Worm (Caenorhabditis elegans): ENCODE results near the gene kxd-1.

kxd-1 gene

ce11 chrV:7196037-7196436 lies 25.2 kb upstream of the kxd-1 start, which contains the start of gene attf-2:
attf-2 (minus strand) TSS chrV:7196137.
- TF ChIP-seq npax-4 (tag; optimal IDR thresholded peaks at IDR 0.05) = no peak
- TF ChIP-seq dmd-4 (tag; optimal IDR thresholded peaks at IDR 0.05; ENCODE audit: borderline replicate concordance) = no peak
- TF ChIP-seq pros-1 (tag; optimal IDR thresholded peaks at IDR 0.05) = no peak
- no peak for TF ChIP-seq che-1 (tag; optimal IDR thresholded peaks at IDR 0.05)
- TF ChIP-seq nfya-1 (tag; optimal IDR thresholded peaks at IDR 0.05) = no peak
- TF ChIP-seq ceh-2 (tag; optimal IDR thresholded peaks at IDR 0.05) = no peak
- no peak for TF ChIP-seq tbx-7 (tag; optimal IDR thresholded peaks at IDR 0.05)
- TF ChIP-seq ceh-6 (GFP tag; optimal IDR thresholded peaks at IDR 0.05) = no peak
- TF ChIP-seq fkh-6 (tag; optimal IDR thresholded peaks at IDR 0.05) = no peak
- TF ChIP-seq odd-2 (tag; optimal IDR thresholded peaks at IDR 0.05) = no peak
- no peak for TF ChIP-seq pag-3 (tag; optimal IDR thresholded peaks at IDR 0.05; ENCODE audit: borderline replicate concordance)
- TF ChIP-seq ceh-22 (tag; optimal IDR thresholded peaks at IDR 0.05) = no peak
- TF ChIP-seq fkh-10 (GFP tag; optimal IDR thresholded peaks at IDR 0.05) = no peak
- TF ChIP-seq pat-9 (tag; optimal IDR thresholded peaks at IDR 0.05) = no peak
- TF ChIP-seq sox-2 (GFP tag; IDR thresholded peaks at IDR 0.05) = no peak
- TF ChIP-seq hlh-15 (tag; optimal IDR thresholded peaks at IDR 0.05) = no peak
- TF ChIP-seq mec-3 (tag; optimal IDR thresholded peaks at IDR 0.05; ENCODE audit: borderline replicate concordance) = no peak

DNA sequence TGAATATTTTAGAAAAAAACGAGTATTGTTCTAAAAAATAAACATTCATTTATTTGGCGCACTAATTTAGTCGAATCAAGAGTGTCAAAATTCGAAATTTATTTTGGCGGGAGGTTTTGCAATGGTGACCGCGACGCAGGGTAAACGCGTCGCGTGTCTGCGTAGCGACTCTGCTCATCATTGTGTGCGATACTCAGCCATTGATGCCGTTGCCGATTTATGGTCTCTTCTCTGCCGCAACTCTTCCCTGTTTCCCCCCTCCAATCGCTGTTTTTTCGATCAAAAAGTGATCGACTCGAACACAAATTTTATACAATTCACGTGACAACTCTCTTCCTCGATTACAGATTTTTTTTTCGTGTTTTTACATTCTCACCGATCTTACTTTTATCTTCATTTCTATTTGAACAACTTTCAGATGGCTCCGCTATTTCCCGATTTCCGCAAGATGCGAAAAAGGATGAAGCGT lies 24.7 kb upstream of the kxd-1 start, which contains the start of gene F09G2.2:
Gene F09G2.2 (plus strand): TSS at position 419 of the 469 bp plus-strand sequence.
- no peak for TF ChIP-seq fkh-10 (GFP tag; optimal IDR thresholded peaks at IDR 0.05)
- TF ChIP-seq pat-9 (tag; optimal IDR thresholded peaks at IDR 0.05) = no peak
- no peak for TF ChIP-seq sdc-2 (tag; optimal IDR thresholded peaks at IDR 0.05)
- peak; percentile 31 for TF ChIP-seq elt-2 (tag; optimal IDR thresholded peaks at IDR 0.05)
- TF ChIP-seq madf-2 (tag; optimal IDR thresholded peaks at IDR 0.05) = peak; percentile 23
- TF ChIP-seq eyg-1 (tag; optimal IDR thresholded peaks at IDR 0.05) = no peak
- TF ChIP-seq hlh-15 (tag; optimal IDR thresholded peaks at IDR 0.05) = no peak
- TF ChIP-seq ets-4 (tag; optimal IDR thresholded peaks at IDR 0.05) = no peak
- peak; percentile 73 for TF ChIP-seq unc-55 (GFP tag; optimal IDR thresholded peaks at IDR 0.05)
- no peak for TF ChIP-seq C38D4.7 (GFP tag; optimal IDR thresholded peaks at IDR 0.05)
- no peak for TF ChIP-seq syd-9 (tag; optimal IDR thresholded peaks at IDR 0.05)
- no peak for TF ChIP-seq gmeb-2 (tag; optimal IDR thresholded peaks at IDR 0.05)
- TF ChIP-seq pax-1 (tag; optimal IDR thresholded peaks at IDR 0.05) = no peak
- peak; percentile 39 for TF ChIP-seq ceh-34 (tag; optimal IDR thresholded peaks at IDR 0.05)
- no peak for TF ChIP-seq sox-2 (GFP tag; IDR thresholded peaks at IDR 0.05)
- TF ChIP-seq che-1 (tag; optimal IDR thresholded peaks at IDR 0.05) = no peak
- no peak for TF ChIP-seq pha-4 (tag; optimal IDR thresholded peaks at IDR 0.05)
- TF ChIP-seq ceh-18 (tag; optimal IDR thresholded peaks at IDR 0.05) = peak; percentile 48
- TF ChIP-seq ceh-45 (GFP tag; IDR thresholded peaks at IDR 0.05) = no peak
- peak; percentile 50 for TF ChIP-seq rnt-1 (tag; optimal IDR thresholded peaks at IDR 0.05)
- TF ChIP-seq pqm-1 (tag; optimal IDR thresholded peaks at IDR 0.05) = no peak
- peak; percentile 25 for TF ChIP-seq ref-2 (tag; optimal IDR thresholded peaks at IDR 0.05)
- TF ChIP-seq ceh-6 (GFP tag; optimal IDR thresholded peaks at IDR 0.05) = no peak
- peak; percentile 42 for TF ChIP-seq dve-1 (tag; optimal IDR thresholded peaks at IDR 0.05)
- no peak for TF ChIP-seq dmd-4 (tag; optimal IDR thresholded peaks at IDR 0.05; ENCODE audit: borderline replicate concordance)
- peak; percentile 72 for TF ChIP-seq ceh-31 (tag; optimal IDR thresholded peaks at IDR 0.05)
- TF ChIP-seq tbx-7 (tag; optimal IDR thresholded peaks at IDR 0.05) = no peak
- TF ChIP-seq hlh-30 (tag; optimal IDR thresholded peaks at IDR 0.05; ENCODE audit: insufficient read depth) = peak; percentile 43
- TF ChIP-seq ceh-14 (tag; optimal IDR thresholded peaks at IDR 0.05) = peak; percentile 1
- TF ChIP-seq ceh-9 (tag; optimal IDR thresholded peaks at IDR 0.05) = no peak
- TF ChIP-seq sox-4 (tag; optimal IDR thresholded peaks at IDR 0.05) = no peak
- no peak for TF ChIP-seq ttx-3 (tag; optimal IDR thresholded peaks at IDR 0.05)
- TF ChIP-seq odd-2 (tag; optimal IDR thresholded peaks at IDR 0.05) = no peak
- peak; percentile 88 for TF ChIP-seq nfya-1 (tag; optimal IDR thresholded peaks at IDR 0.05)
- TF ChIP-seq ceh-22 (tag; optimal IDR thresholded peaks at IDR 0.05) = no peak
- no peak for TF ChIP-seq K09A11.1 (tag; optimal IDR thresholded peaks at IDR 0.05; ENCODE audit: insufficient read depth)
- no peak for TF ChIP-seq ceh-48 (tag; optimal IDR thresholded peaks at IDR 0.05)
- TF ChIP-seq ceh-30 (tag; optimal IDR thresholded peaks at IDR 0.05) = peak; percentile 17
- TF ChIP-seq unc-42 (tag; optimal IDR thresholded peaks at IDR 0.05) = peak; percentile 58
- TF ChIP-seq lin-11 (tag; optimal IDR thresholded peaks at IDR 0.05) = no peak
- no peak for TF ChIP-seq hlh-6 (tag; optimal IDR thresholded peaks at IDR 0.05)
- TF ChIP-seq C08G9.2 (tag; optimal IDR thresholded peaks at IDR 0.05) = no peak
- peak; percentile 64 for TF ChIP-seq tbx-2 (tag; optimal IDR thresholded peaks at IDR 0.05)
- no peak for TF ChIP-seq ceh-2 (tag; optimal IDR thresholded peaks at IDR 0.05)
